Fruit fly (Drosophila melanogaster): Measurements from ENCODE around the gene Ost48.
A peak's percentile ranks its signal among the peaks of the same experiment; 100 is the strongest.

Ost48 gene

dm6 chrX:9120828-9121754, 37.2 kb downstream of the Ost48 start (continued):
- TF ChIP-seq CG15269 (tag; optimal IDR thresholded peaks at IDR 0.05) (peak; percentile 58), CG12155 (GFP tag; optimal IDR thresholded peaks at IDR 0.05) (no peak), sens (GFP tag) (peak; percentile 89), CG12391 (tag; optimal IDR thresholded peaks at IDR 0.05) (peak; percentile 45), Lhr (GFP tag; optimal IDR thresholded peaks at IDR 0.05) (no peak), CG7839 (tag; optimal IDR thresholded peaks at IDR 0.05) (peak; percentile 64), Ssrp (tag; optimal IDR thresholded peaks at IDR 0.05) (peak; percentile 23), Hr51 (GFP tag; optimal IDR thresholded peaks at IDR 0.05) (peak in 1 of 2 experiments; percentile 48), Asciz (GFP tag; optimal IDR thresholded peaks at IDR 0.05) (peak; percentile 11), bsh (GFP tag; optimal IDR thresholded peaks at IDR 0.05) (peak in 1 of 2 experiments; percentile 62), CG17361 (GFP tag; IDR thresholded peaks at IDR 0.05) (peak; percentile 23; the same call in 1 of the 3 replicates), CG1647 (GFP tag; optimal IDR thresholded peaks at IDR 0.05) (peak; percentile 19), CG11456 (GFP tag; IDR thresholded peaks at IDR 0.05) (0 out of 3 replicates have a peak, but pooled peaks have one; percentile 10), CoRest (tag; optimal IDR thresholded peaks at IDR 0.05) (peak; percentile 31), Eip74EF (GFP tag; optimal IDR thresholded peaks at IDR 0.05) (peak in 1 of 2 experiments; percentile 22), Gug (GFP tag; IDR thresholded peaks at IDR 0.05) (no peak), ken (GFP tag; IDR thresholded peaks at IDR 0.05) (peak; percentile 41; the same call in 1 of the 3 replicates), CG10321 (GFP tag; IDR thresholded peaks at IDR 0.05) (no peak), CG16863 (GFP tag; optimal IDR thresholded peaks at IDR 0.05) (peak; percentile 0), odd (GFP tag; optimal IDR thresholded peaks at IDR 0.05) (no peak), pan (optimal IDR thresholded peaks at IDR 0.05) (no peak), pan (GFP tag; optimal IDR thresholded peaks at IDR 0.05 in 1 of 2, IDR thresholded peaks at IDR 0.05 in 1 of 2) (peak in 1 of 2 experiments; percentile 50), tin (GFP tag; optimal IDR thresholded peaks at IDR 0.05) (peak; percentile 24), CG17359 (tag; optimal IDR thresholded peaks at IDR 0.05) (peak; percentile 66), CG31441 (GFP tag; IDR thresholded peaks at IDR 0.05) (peak; percentile 45; the same call in 1 of the 2 replicates), CG32532 (GFP tag; IDR thresholded peaks at IDR 0.05) (peak; percentile 58; the same call in 1 of the 2 replicates), CG7786 (GFP tag; optimal IDR thresholded peaks at IDR 0.05) (peak; percentile 9), mam (GFP tag; optimal IDR thresholded peaks at IDR 0.05) (peak; percentile 47), CG3407 (GFP tag; optimal IDR thresholded peaks at IDR 0.05) (no peak), Drgx (GFP tag; IDR thresholded peaks at IDR 0.05) (peak; percentile 34; the same call in 1 of the 2 replicates), Fer1 (GFP tag; optimal IDR thresholded peaks at IDR 0.05) (peak; percentile 52), CG6254 (GFP tag; optimal IDR thresholded peaks at IDR 0.05) (peak; percentile 19), D19B (GFP tag; optimal IDR thresholded peaks at IDR 0.05) (peak; percentile 81), row (GFP tag; IDR thresholded peaks at IDR 0.05) (peak; percentile 57), bcd (GFP tag; optimal IDR thresholded peaks at IDR 0.05) (peak; percentile 29), CG2678 (tag; optimal IDR thresholded peaks at IDR 0.05) (peak; percentile 67), bab2 (GFP tag; optimal IDR thresholded peaks at IDR 0.05) (peak; percentile 33), chif (GFP tag; optimal IDR thresholded peaks at IDR 0.05) (peak in 1 of 2 experiments; percentile 52), gem (tag; optimal IDR thresholded peaks at IDR 0.05) (peak; percentile 71), CG6689 (GFP tag; IDR thresholded peaks at IDR 0.05) (peak; percentile 22; the same call in 1 of the 2 replicates), Ets65A (GFP tag) (peak; percentile 77), org-1 (GFP tag; optimal IDR thresholded peaks at IDR 0.05) (peak; percentile 37), wek (GFP tag; optimal IDR thresholded peaks at IDR 0.05) (no peak), cg (GFP tag; optimal IDR thresholded peaks at IDR 0.05) (peak; percentile 22), jumu (GFP tag; optimal IDR thresholded peaks at IDR 0.05) (no peak), Sox100B (GFP tag; optimal IDR thresholded peaks at IDR 0.05) (peak; percentile 26), E2f1 (GFP tag; IDR thresholded peaks at IDR 0.05) (0 out of 2 replicates have a peak, but pooled peaks have one; percentile 32)
